Worm (Caenorhabditis elegans): ENCODE measurements around the gene ceh-48.

Gene ceh-48

ce11 chrIV:6790438-6791124 is 21.3 kb upstream of the ceh-48 start, which contains the start of the genes C17H12.2 and vha-8 (continued):
- TF ChIP-seq nhr-10 (tag; optimal IDR thresholded peaks at IDR 0.05), result no peak
- TF ChIP-seq zag-1 (tag; optimal IDR thresholded peaks at IDR 0.05), result peak; percentile 91
- peak; percentile 93 for TF ChIP-seq nhr-25 (tag; optimal IDR thresholded peaks at IDR 0.05)
- TF ChIP-seq unc-39 (tag; optimal IDR thresholded peaks at IDR 0.05), result no peak
- TF ChIP-seq sma-9 (GFP tag; optimal IDR thresholded peaks at IDR 0.05), result peak; percentile 90
- no peak for TF ChIP-seq sma-9 (tag; optimal IDR thresholded peaks at IDR 0.05)
- peak; percentile 82 for TF ChIP-seq lin-11 (tag; optimal IDR thresholded peaks at IDR 0.05)
- no peak for TF ChIP-seq peb-1 (tag; optimal IDR thresholded peaks at IDR 0.05)
- no peak for TF ChIP-seq lin-39 (tag; optimal IDR thresholded peaks at IDR 0.05)
- no peak for TF ChIP-seq nhr-11 (tag; optimal IDR thresholded peaks at IDR 0.05)
- TF ChIP-seq ceh-82 (tag; optimal IDR thresholded peaks at IDR 0.05), result peak; percentile 58

- TF ChIP-seq dmd-4 (tag; optimal IDR thresholded peaks at IDR 0.05) (no peak), unc-55 (GFP tag; optimal IDR thresholded peaks at IDR 0.05) (no peak), elt-1 (tag; optimal IDR thresholded peaks at IDR 0.05) (no peak), unc-62 (GFP tag; optimal IDR thresholded peaks at IDR 0.05) (no peak), blmp-1 (tag; optimal IDR thresholded peaks at IDR 0.05; ENCODE audit: insufficient read depth) (no peak), lin-13 (GFP tag; optimal IDR thresholded peaks at IDR 0.05) (peak; percentile 18), nhr-6 (tag; optimal IDR thresholded peaks at IDR 0.05) (peak; percentile 43), peb-1 (tag; optimal IDR thresholded peaks at IDR 0.05) (no peak), Y55F3AM.14 (GFP tag; optimal IDR thresholded peaks at IDR 0.05) (peak; percentile 16), nhr-25 (tag; optimal IDR thresholded peaks at IDR 0.05) (no peak), nhr-129 (tag; optimal IDR thresholded peaks at IDR 0.05) (no peak), ama-1 (optimal IDR thresholded peaks at IDR 0.05) (no peak), snpc-4 (tag; optimal IDR thresholded peaks at IDR 0.05) (peak; percentile 42), gmeb-1 (tag; optimal IDR thresholded peaks at IDR 0.05) (peak; percentile 35), fos-1 (tag; optimal IDR thresholded peaks at IDR 0.05) (no peak), sma-9 (GFP tag; optimal IDR thresholded peaks at IDR 0.05) (peak; percentile 32), sma-9 (tag; optimal IDR thresholded peaks at IDR 0.05) (no peak), ceh-16 (tag; optimal IDR thresholded peaks at IDR 0.05) (no peak), C34F6.9 (tag; optimal IDR thresholded peaks at IDR 0.05) (no peak), unc-39 (tag; optimal IDR thresholded peaks at IDR 0.05) (no peak), nhr-10 (tag; optimal IDR thresholded peaks at IDR 0.05) (no peak), ZK546.5 (tag; optimal IDR thresholded peaks at IDR 0.05) (no peak), R02D3.7 (tag; optimal IDR thresholded peaks at IDR 0.05) (no peak), nhr-11 (tag; optimal IDR thresholded peaks at IDR 0.05) (no peak), elt-3 (tag; optimal IDR thresholded peaks at IDR 0.05) (no peak), crh-2 (tag; optimal IDR thresholded peaks at IDR 0.05) (peak; percentile 71), sma-3 (GFP tag; optimal IDR thresholded peaks at IDR 0.05) (peak; percentile 28), sem-4 (tag; optimal IDR thresholded peaks at IDR 0.05) (no peak)
Measured at ce11 chrIV:6792380-6793309, 19.3 kb upstream of the ceh-48 start.

- no peak for TF ChIP-seq skn-1 (tag; optimal IDR thresholded peaks at IDR 0.05)
- TF ChIP-seq nhr-21 (tag; optimal IDR thresholded peaks at IDR 0.05), result no peak
- TF ChIP-seq blmp-1 (tag; optimal IDR thresholded peaks at IDR 0.05; ENCODE audit: insufficient read depth), result no peak
- TF ChIP-seq sem-4 (tag; optimal IDR thresholded peaks at IDR 0.05), result no peak
- TF ChIP-seq ztf-11 (tag; optimal IDR thresholded peaks at IDR 0.05), result no peak
- no peak for TF ChIP-seq aly-2 (tag; optimal IDR thresholded peaks at IDR 0.05)
- TF ChIP-seq R02D3.7 (tag; optimal IDR thresholded peaks at IDR 0.05), result no peak
- no peak for TF ChIP-seq nhr-237 (tag; optimal IDR thresholded peaks at IDR 0.05)
- TF ChIP-seq nhr-77 (tag; optimal IDR thresholded peaks at IDR 0.05), result no peak
- no peak for TF ChIP-seq ztf-1 (GFP tag; conservative IDR thresholded peaks at IDR 0.05)
- no peak for TF ChIP-seq ceh-16 (tag; optimal IDR thresholded peaks at IDR 0.05)
- no peak for TF ChIP-seq nhr-25 (tag; optimal IDR thresholded peaks at IDR 0.05)
- TF ChIP-seq dmd-4 (tag; optimal IDR thresholded peaks at IDR 0.05), result no peak
Measured at ce11 chrIV:6793310-6793966, 18.5 kb upstream of the ceh-48 start.
